Worm (Caenorhabditis elegans) whole organism, mixed stage, embryonic: ENCODE results near the gene F59A1.15.

Experiments
- M03D4.4 ChIP-seq: sonication (generic microtip); optimal IDR thresholded peaks from 2 replicates; lab custom pipeline; 2017; ENCODE audit warnings: mild to moderate bottlenecking, missing genetic modification characterization, missing compliant biosample characterization
- bed-3 ChIP-seq: fragments of 200-800 bp; sonication (Bioruptor generic); optimal IDR thresholded peaks from 3 replicates; lab custom pipeline; 2018; ENCODE audit warnings: mild to moderate bottlenecking, missing genetic modification characterization, moderate library complexity, missing compliant biosample characterization
- blmp-1 ChIP-seq: fragments of 150-350 bp; optimal IDR thresholded peaks from 2 replicates; lab custom pipeline; 2014; ENCODE audit warnings: missing biosample characterization, missing genetic modification characterization
- ceh-39 ChIP-seq: fragments of 150-350 bp; optimal IDR thresholded peaks from 2 replicates; lab custom pipeline; 2014; ENCODE audit warnings: missing biosample characterization, missing genetic modification characterization
- ceh-43 ChIP-seq: fragments of 200-800 bp; sonication (Bioruptor generic); optimal IDR thresholded peaks from 2 replicates; lab custom pipeline; 2018; ENCODE audit warnings: mild to moderate bottlenecking, missing genetic modification characterization, moderate library complexity, missing compliant biosample characterization
- ceh-83 ChIP-seq: fragments of 200-800 bp; sonication (Bioruptor generic); optimal IDR thresholded peaks from 2 replicates; lab custom pipeline; 2018; ENCODE audit warnings: mild to moderate bottlenecking, missing genetic modification characterization, missing compliant biosample characterization
- ces-1 ChIP-seq: fragments of 150-350 bp; optimal IDR thresholded peaks from 2 replicates; lab custom pipeline; 2014; ENCODE audit warnings: missing biosample characterization, missing genetic modification reagents, missing genetic modification characterization
- cnd-1 ChIP-seq: fragments of 200-800 bp; sonication (Bioruptor generic); optimal IDR thresholded peaks from 2 replicates; lab custom pipeline; 2018; ENCODE audit warnings: mild to moderate bottlenecking, missing genetic modification characterization, missing compliant biosample characterization
- drap-1 ChIP-seq: fragments of 200-800 bp; sonication (Bioruptor generic); optimal IDR thresholded peaks from 3 replicates; lab custom pipeline; 2018; ENCODE audit warnings: mild to moderate bottlenecking, missing genetic modification characterization, missing compliant biosample characterization
- elt-1 ChIP-seq: sonication (generic microtip); optimal IDR thresholded peaks from 2 replicates; lab custom pipeline; 2017; ENCODE audit warnings: missing genetic modification characterization, mild to moderate bottlenecking, missing compliant biosample characterization, antibody characterized with exemption, moderate library complexity, borderline replicate concordance; ENCODE audit not compliant: insufficient read depth
- flh-1 ChIP-seq: fragments of 200-800 bp; sonication (Bioruptor generic); optimal IDR thresholded peaks from 2 replicates; lab custom pipeline; 2018; ENCODE audit warnings: mild to moderate bottlenecking, missing genetic modification characterization, moderate library complexity, missing compliant biosample characterization
- ham-2 ChIP-seq: fragments of 200-800 bp; sonication (Bioruptor generic); optimal IDR thresholded peaks from 2 replicates; lab custom pipeline; 2018; ENCODE audit warnings: mild to moderate bottlenecking, missing genetic modification characterization, missing compliant biosample characterization
- hlh-1 ChIP-seq: fragments of 150-350 bp; optimal IDR thresholded peaks from 2 replicates; lab custom pipeline; 2014; ENCODE audit warnings: missing biosample characterization, missing genetic modification reagents, missing genetic modification characterization
- lin-13 ChIP-seq: fragments of 150-350 bp; optimal IDR thresholded peaks from 2 replicates; lab custom pipeline; 2014; ENCODE audit warnings: missing biosample characterization, missing genetic modification characterization
- lin-32 ChIP-seq: fragments of 200-800 bp; sonication (Bioruptor generic); optimal IDR thresholded peaks from 2 replicates; lab custom pipeline; 2018; ENCODE audit warnings: mild to moderate bottlenecking, missing genetic modification characterization, missing compliant biosample characterization
- mab-5 ChIP-seq: fragments of 150-350 bp; optimal IDR thresholded peaks from 2 replicates; lab custom pipeline; 2014; ENCODE audit warnings: missing biosample characterization, missing genetic modification characterization
- mep-1 ChIP-seq: fragments of 150-350 bp; optimal IDR thresholded peaks from 2 replicates; lab custom pipeline; 2017; ENCODE audit warnings: missing biosample characterization, missing genetic modification reagents, missing genetic modification characterization, inconsistent platforms
- mls-2 ChIP-seq: sonication (generic microtip); optimal IDR thresholded peaks from 2 replicates; lab custom pipeline; 2016; ENCODE audit warnings: mild to moderate bottlenecking, missing genetic modification characterization, moderate library complexity, missing compliant biosample characterization
- nhr-12 ChIP-seq: fragments of 150-350 bp; optimal IDR thresholded peaks from 2 replicates; lab custom pipeline; 2014; ENCODE audit warnings: missing biosample characterization, missing genetic modification characterization
- nhr-2 ChIP-seq: fragments of 150-350 bp; optimal IDR thresholded peaks from 2 replicates; lab custom pipeline; 2014; ENCODE audit warnings: missing biosample characterization, missing genetic modification characterization
- nhr-237 ChIP-seq: fragments of 150-350 bp; optimal IDR thresholded peaks from 2 replicates; lab custom pipeline; 2014; ENCODE audit warnings: missing biosample characterization, missing genetic modification characterization
- nhr-28 ChIP-seq: fragments of 150-350 bp; optimal IDR thresholded peaks from 2 replicates; lab custom pipeline; 2014; ENCODE audit warnings: missing biosample characterization, missing genetic modification characterization
- nhr-76 ChIP-seq: sonication (generic microtip); optimal IDR thresholded peaks from 2 replicates; lab custom pipeline; 2017; ENCODE audit warnings: missing biosample characterization, missing genetic modification characterization
- pha-4 ChIP-seq: fragments of 150-350 bp; optimal IDR thresholded peaks from 2 replicates; lab custom pipeline; 2018; ENCODE audit warnings: missing biosample characterization, missing genetic modification reagents, missing genetic modification characterization
- sem-2 ChIP-seq: fragments of 200-800 bp; sonication (Bioruptor generic); optimal IDR thresholded peaks from 2 replicates; lab custom pipeline; 2018; ENCODE audit warnings: mild to moderate bottlenecking, missing genetic modification characterization, missing compliant biosample characterization
- snpc-4 ChIP-seq: fragments of 150-350 bp; optimal IDR thresholded peaks from 2 replicates; lab custom pipeline; 2014; ENCODE audit warnings: missing biosample characterization, missing genetic modification characterization
- sptf-1 ChIP-seq: sonication (generic microtip); optimal IDR thresholded peaks from 2 replicates; lab custom pipeline; 2017; ENCODE audit warnings: mild to moderate bottlenecking, missing genetic modification characterization, moderate library complexity, missing compliant biosample characterization
- tbx-8 ChIP-seq: fragments of 200-800 bp; sonication (Bioruptor generic); optimal IDR thresholded peaks from 2 replicates; lab custom pipeline; 2018; ENCODE audit warnings: mild to moderate bottlenecking, missing genetic modification characterization, moderate library complexity, missing compliant biosample characterization
- unc-120 ChIP-seq: sonication (generic microtip); optimal IDR thresholded peaks from 2 replicates; lab custom pipeline; 2017; ENCODE audit warnings: missing genetic modification characterization, missing compliant biosample characterization; ENCODE audit not compliant: poor library complexity, severe bottlenecking
- unc-39 ChIP-seq: fragments of 150-350 bp; optimal IDR thresholded peaks from 2 replicates; lab custom pipeline; 2014; ENCODE audit warnings: missing biosample characterization, missing genetic modification characterization
- zip-8 ChIP-seq: fragments of 150-350 bp; optimal IDR thresholded peaks from 2 replicates; lab custom pipeline; 2014; ENCODE audit warnings: missing biosample characterization, missing genetic modification characterization
- ztf-11 ChIP-seq: fragments of 150-350 bp; optimal IDR thresholded peaks from 2 replicates; lab custom pipeline; 2014; ENCODE audit warnings: missing biosample characterization, missing genetic modification characterization

F59A1.15 gene

DNA sequence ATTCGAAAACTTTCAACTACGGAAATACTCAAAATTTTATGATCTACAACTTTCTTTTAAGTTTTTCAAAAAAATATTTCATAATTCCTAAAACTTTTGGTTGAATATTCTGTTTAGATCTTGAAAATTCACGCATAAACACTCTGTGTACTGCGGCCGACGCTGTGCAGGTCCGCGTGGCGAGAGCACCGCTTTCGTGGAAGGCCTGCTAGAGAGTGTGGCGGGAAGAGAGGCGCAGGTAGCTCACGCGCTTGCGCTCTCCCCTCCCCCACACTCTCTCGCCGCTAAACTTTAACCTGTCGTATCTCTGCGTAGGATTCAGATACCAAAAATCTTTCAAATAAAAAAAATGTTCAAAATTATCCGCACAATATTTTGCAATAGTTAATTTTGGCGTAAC is 373 bp downstream of the F59A1.15 start:
- TF ChIP-seq nhr-237 (tag; lab: Kevin White, UChicago) (no peak), nhr-28 (tag; lab: Kevin White, UChicago) (no peak), M03D4.4 (no peak), nhr-76 (tag; lab: Kevin White, UChicago) (no peak), lin-13 (tag; lab: Kevin White, UChicago) (no peak), blmp-1 (tag; lab: Kevin White, UChicago) (no peak), sptf-1 (no peak), bed-3 (GFP tag; lab: Kevin White, UChicago) (no peak), sem-2 (no peak), ceh-83 (no peak), flh-1 (GFP tag; lab: Kevin White, UChicago) (no peak), zip-8 (tag; lab: Kevin White, UChicago) (no peak), mep-1 (tag; lab: Kevin White, UChicago) (no peak), cnd-1 (tag; lab: Kevin White, UChicago) (no peak), ceh-39 (tag; lab: Kevin White, UChicago) (no peak), mls-2 (tag; lab: Kevin White, UChicago) (no peak), ztf-11 (no peak), unc-120 (no peak)

- no peak for TF ChIP-seq ceh-43 (GFP tag; lab: Kevin White, UChicago)
- TF ChIP-seq unc-39 (tag; lab: Kevin White, UChicago): no peak
- no peak for TF ChIP-seq lin-32
- no peak for TF ChIP-seq sptf-1
- TF ChIP-seq nhr-28 (tag; lab: Kevin White, UChicago): no peak
- no peak for TF ChIP-seq elt-1 (tag; lab: Kevin White, UChicago)
- TF ChIP-seq sem-2: no peak
- TF ChIP-seq flh-1 (GFP tag; lab: Kevin White, UChicago): no peak
- TF ChIP-seq ham-2 (GFP tag; lab: Kevin White, UChicago): no peak
- TF ChIP-seq mls-2 (tag; lab: Kevin White, UChicago): no peak
- no peak for TF ChIP-seq mab-5 (tag; lab: Kevin White, UChicago)
- TF ChIP-seq ceh-39 (tag; lab: Kevin White, UChicago): no peak
- no peak for TF ChIP-seq zip-8 (tag; lab: Kevin White, UChicago)
- TF ChIP-seq ceh-83: no peak
- TF ChIP-seq blmp-1 (tag; lab: Kevin White, UChicago): no peak
- no peak for TF ChIP-seq nhr-12 (tag; lab: Kevin White, UChicago)
- no peak for TF ChIP-seq snpc-4 (tag; lab: Kevin White, UChicago)
- no peak for TF ChIP-seq cnd-1 (tag; lab: Kevin White, UChicago)
- TF ChIP-seq nhr-2: no peak
- no peak for TF ChIP-seq unc-120
- TF ChIP-seq, all 35 proteins: peak for 0
Observed at ce11 chrV:17676553-17676952, 7.1 kb downstream of the F59A1.15 start, which contains the start of gene str-92. Gene str-92 (minus strand): TSS chrV:17676653.

DNA sequence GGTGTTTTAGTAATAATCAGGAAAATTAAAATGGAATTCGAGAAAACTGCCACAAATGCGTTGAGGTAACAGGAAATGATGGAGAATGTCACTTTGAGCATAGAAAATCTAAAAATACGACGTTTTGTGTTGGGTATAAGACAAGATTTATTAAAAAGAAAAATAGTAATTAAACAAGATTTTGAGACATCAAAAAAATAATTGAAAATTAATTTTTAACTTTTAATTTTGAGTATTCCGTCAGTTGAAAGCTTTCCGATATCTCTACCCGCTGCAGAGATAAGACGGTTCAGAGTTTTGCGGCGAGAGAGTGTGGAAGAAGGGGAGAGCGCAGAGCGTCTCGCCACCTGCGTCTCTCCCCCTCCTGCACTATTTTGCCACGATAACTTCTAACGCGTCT is 10.3 kb downstream of the F59A1.15 start, which contains the start of gene str-93:
Gene str-93 (minus strand): TSS at position 101 of the 400 bp plus-strand sequence.
- TF ChIP-seq nhr-12 (tag; lab: Kevin White, UChicago) (no peak), zip-8 (tag; lab: Kevin White, UChicago) (no peak), flh-1 (GFP tag; lab: Kevin White, UChicago) (no peak), mep-1 (tag; lab: Kevin White, UChicago) (no peak), ceh-39 (tag; lab: Kevin White, UChicago) (no peak), blmp-1 (tag; lab: Kevin White, UChicago) (no peak), pha-4 (tag; lab: Kevin White, UChicago) (no peak), lin-32 (no peak), mls-2 (tag; lab: Kevin White, UChicago) (no peak), snpc-4 (tag; lab: Kevin White, UChicago) (no peak), M03D4.4 (no peak), elt-1 (tag; lab: Kevin White, UChicago) (no peak)

DNA sequence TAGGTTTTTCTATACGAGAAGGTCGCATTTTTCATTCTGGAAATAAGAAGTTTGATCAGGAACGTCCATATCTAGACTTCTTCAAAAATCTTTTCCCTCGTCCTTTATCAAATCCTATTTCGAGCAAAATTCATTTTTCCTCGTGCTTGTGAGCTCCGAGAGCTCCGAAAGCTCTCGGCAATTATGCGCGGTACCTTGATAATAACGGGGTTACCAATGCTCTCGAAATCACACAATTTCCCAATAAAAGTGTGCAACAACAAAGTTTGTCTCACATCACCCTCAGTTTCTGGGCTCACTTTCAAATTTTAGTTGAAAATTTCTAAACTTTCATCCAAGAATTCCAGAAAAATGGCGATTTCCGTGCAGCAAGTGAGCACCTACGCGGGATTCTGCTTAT is 15.1 kb downstream of the F59A1.15 start, which contains the start of gene str-89:
Gene str-89 (plus strand): TSS at position 301 of the 400 bp plus-strand sequence.
- TF ChIP-seq nhr-28 (tag; lab: Kevin White, UChicago): no peak
- no peak for TF ChIP-seq drap-1 (GFP tag; lab: Kevin White, UChicago)
- TF ChIP-seq mep-1 (tag; lab: Kevin White, UChicago): no peak
- TF ChIP-seq elt-1 (tag; lab: Kevin White, UChicago): no peak
- TF ChIP-seq mls-2 (tag; lab: Kevin White, UChicago): no peak
- TF ChIP-seq ces-1 (GFP tag; lab: Kevin White, UChicago): no peak
- no peak for TF ChIP-seq unc-39 (tag; lab: Kevin White, UChicago)
- no peak for TF ChIP-seq nhr-12 (tag; lab: Kevin White, UChicago)
- TF ChIP-seq ham-2 (GFP tag; lab: Kevin White, UChicago): no peak
- TF ChIP-seq ceh-83: no peak
- no peak for TF ChIP-seq flh-1 (GFP tag; lab: Kevin White, UChicago)
- no peak for TF ChIP-seq hlh-1
- no peak for TF ChIP-seq sptf-1
- no peak for TF ChIP-seq tbx-8 (GFP tag; lab: Kevin White, UChicago)
- TF ChIP-seq mab-5 (tag; lab: Kevin White, UChicago): no peak
